Fruit fly (Drosophila melanogaster) whole organism, wandering third instar larva: Measurements from ENCODE around the gene GCC185.

Experiments used
- Abd-B ChIP-seq: fragments of >200 bp; optimal IDR thresholded peaks from 2 replicates; lab custom pipeline; 2017; ENCODE audit warnings: missing biosample characterization, missing genetic modification characterization
- CG32264 ChIP-seq: fragments of 200-800 bp; sonication (Bioruptor generic); optimal IDR thresholded peaks from 2 replicates; lab custom pipeline; 2016; ENCODE audit warnings: missing biosample characterization, missing genetic modification characterization
- CG9705 ChIP-seq: fragments of 200-800 bp; sonication (Bioruptor generic); optimal IDR thresholded peaks from 2 replicates; lab custom pipeline; 2018; ENCODE audit warnings: missing biosample characterization, mild to moderate bottlenecking, missing genetic modification characterization
- CrebA ChIP-seq: fragments of 200-800 bp; sonication (Bioruptor generic); optimal IDR thresholded peaks from 2 replicates; lab custom pipeline; 2016; ENCODE audit warnings: missing biosample characterization, mild to moderate bottlenecking, missing genetic modification characterization, borderline replicate concordance
- Dif ChIP-seq: fragments of 200-275, 200-300 bp; sonication (Bioruptor generic); optimal IDR thresholded peaks from 2 replicates; lab custom pipeline; 2018; ENCODE audit warnings: missing biosample characterization, missing genetic modification characterization; ENCODE audit not compliant: partially characterized antibody
- GATAd ChIP-seq: sonication (Bioruptor generic); optimal IDR thresholded peaks from 2 replicates; lab custom pipeline; 2016; ENCODE audit warnings: missing biosample characterization, missing genetic modification characterization
- HLH106 ChIP-seq: fragments of 200-800 bp; optimal IDR thresholded peaks from 3 replicates; lab custom pipeline; 2019; ENCODE audit warnings: missing biosample characterization, mild to moderate bottlenecking, missing genetic modification characterization, moderate library complexity
- Hr78 ChIP-seq: fragments of >200 bp; optimal IDR thresholded peaks from 2 replicates; lab custom pipeline; 2017; ENCODE audit warnings: missing biosample characterization, missing genetic modification characterization
- Hr83 ChIP-seq: fragments of 200-300 bp; sonication (Bioruptor generic); optimal IDR thresholded peaks from 2 replicates; lab custom pipeline; 2016; ENCODE audit warnings: missing biosample characterization, mild to moderate bottlenecking, missing genetic modification characterization, moderate library complexity; ENCODE audit not compliant: poor library complexity, severe bottlenecking
- Jra ChIP-seq: sonication (Bioruptor generic); optimal IDR thresholded peaks from 2 replicates; lab custom pipeline; 2016; ENCODE audit warnings: missing biosample characterization, missing genetic modification characterization
- Mio ChIP-seq: sonication (Bioruptor generic); optimal IDR thresholded peaks from 2 replicates; lab custom pipeline; 2016; ENCODE audit warnings: missing biosample characterization, missing genetic modification characterization
- Myc ChIP-seq: fragments of >200 bp; optimal IDR thresholded peaks from 2 replicates; lab custom pipeline; 2017
- N ChIP-seq: fragments of >200 bp; optimal IDR thresholded peaks from 2 replicates; lab custom pipeline; 2018; ENCODE audit warnings: missing biosample characterization, missing external identifiers, missing genetic modification characterization
- OdsH ChIP-seq: fragments of 200-800 bp; sonication (Bioruptor generic); optimal IDR thresholded peaks from 2 replicates; lab custom pipeline; 2016; ENCODE audit warnings: missing biosample characterization, mild to moderate bottlenecking, missing genetic modification characterization
- Rel ChIP-seq, 2 experiments: fragments of 200-800 bp; sonication (Bioruptor generic) in 1 of 2; optimal IDR thresholded peaks; 2 replicates in 1 of 2; 3 replicates in 1 of 2; lab custom pipeline; 2016 to 2019; ENCODE audit warnings: mild to moderate bottlenecking in 2 of 2, missing biosample characterization in 2 of 2, missing genetic modification characterization in 2 of 2, moderate library complexity in 1 of 2
- Sp1 ChIP-seq: fragments of 200-800 bp; sonication (Bioruptor generic); optimal IDR thresholded peaks from 3 replicates; lab custom pipeline; 2019; ENCODE audit warnings: missing biosample characterization, mild to moderate bottlenecking, missing genetic modification characterization, moderate library complexity
- br ChIP-seq: fragments of 200-800 bp; sonication (Bioruptor generic); optimal IDR thresholded peaks from 2 replicates; lab custom pipeline; 2016; ENCODE audit warnings: missing biosample characterization, missing genetic modification characterization
- dmrt93B ChIP-seq: fragments of 200-800 bp; sonication (Bioruptor generic); optimal IDR thresholded peaks from 2 replicates; lab custom pipeline; 2018; ENCODE audit warnings: missing biosample characterization, mild to moderate bottlenecking, missing genetic modification characterization
- dsf ChIP-seq: sonication (Bioruptor generic); optimal IDR thresholded peaks from 2 replicates; lab custom pipeline; 2016; ENCODE audit warnings: missing biosample characterization, missing genetic modification characterization, borderline replicate concordance
- ey ChIP-seq: fragments of 200-800 bp; sonication (Bioruptor generic); optimal IDR thresholded peaks from 2 replicates; lab custom pipeline; 2016; ENCODE audit warnings: missing biosample characterization, missing genetic modification characterization
- foxo ChIP-seq, 2 experiments: fragments of 200-800 bp; sonication (Bioruptor generic); optimal IDR thresholded peaks; 2 replicates in 1 of 2; 3 replicates in 1 of 2; lab custom pipeline; 2016 to 2017; ENCODE audit warnings: missing biosample characterization in 2 of 2, missing genetic modification characterization in 2 of 2
- fru ChIP-seq: fragments of 200-800 bp; sonication (Bioruptor generic); optimal IDR thresholded peaks from 3 replicates; lab custom pipeline; 2016; ENCODE audit warnings: missing biosample characterization, mild to moderate bottlenecking, missing genetic modification characterization
- jim ChIP-seq: fragments of 175-275, 200-325 bp; sonication (Bioruptor generic); optimal IDR thresholded peaks from 2 replicates; lab custom pipeline; 2016; ENCODE audit warnings: missing biosample characterization, mild to moderate bottlenecking, missing genetic modification characterization
- pan ChIP-seq: fragments of >200 bp; optimal IDR thresholded peaks from 2 replicates; lab custom pipeline; 2017
- rgr ChIP-seq: fragments of 200-800 bp; sonication (Bioruptor generic); optimal IDR thresholded peaks from 3 replicates; lab custom pipeline; 2016; ENCODE audit warnings: missing biosample characterization, mild to moderate bottlenecking, missing genetic modification characterization
- sage ChIP-seq: fragments of 200-800 bp; sonication (Bioruptor generic); optimal IDR thresholded peaks from 2 replicates; lab custom pipeline; 2016; ENCODE audit warnings: missing biosample characterization, mild to moderate bottlenecking, missing genetic modification characterization
- sv ChIP-seq: fragments of 200-800 bp; sonication (Bioruptor generic); optimal IDR thresholded peaks from 3 replicates; lab custom pipeline; 2016; ENCODE audit warnings: missing biosample characterization, missing genetic modification characterization
- usp ChIP-seq: fragments of >200 bp; optimal IDR thresholded peaks from 2 replicates; lab custom pipeline; 2017; ENCODE audit warnings: missing biosample characterization, missing genetic modification characterization
- woc ChIP-seq: sonication (Bioruptor generic); optimal IDR thresholded peaks from 2 replicates; lab custom pipeline; 2016; ENCODE audit warnings: missing biosample characterization, mild to moderate bottlenecking, missing genetic modification characterization

GCC185 gene

DNA sequence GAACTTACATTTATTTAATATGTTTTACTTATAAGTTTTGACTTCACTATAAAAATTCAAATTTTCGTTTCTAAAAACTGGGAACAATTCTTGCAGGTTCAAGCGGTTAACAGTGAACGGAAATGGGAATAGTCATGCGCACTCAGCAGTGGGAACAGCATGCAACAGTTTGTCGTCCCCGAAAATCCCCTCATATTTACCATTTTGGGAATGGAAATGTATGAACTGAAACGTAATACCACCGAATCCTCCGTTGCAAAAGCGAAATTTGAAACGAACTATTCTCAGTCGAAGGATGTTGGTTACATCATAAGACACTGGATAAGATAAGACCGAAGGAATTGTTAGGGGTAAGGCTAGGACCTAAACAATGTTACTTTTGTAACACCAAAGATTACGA, 10.4 kb downstream of the GCC185 start:
- TF ChIP-seq Hr83 (GFP tag; lab: Kevin White, UChicago) (no peak), foxo (GFP tag; optimal IDR thresholded peaks at IDR 0.05; lab: Kevin White, UChicago) (no peak), rgr (GFP tag; lab: Kevin White, UChicago) (no peak), Sp1 (GFP tag; lab: Kevin White, UChicago) (no peak), Dif (GFP tag; lab: Kevin White, UChicago) (no peak)

DNA sequence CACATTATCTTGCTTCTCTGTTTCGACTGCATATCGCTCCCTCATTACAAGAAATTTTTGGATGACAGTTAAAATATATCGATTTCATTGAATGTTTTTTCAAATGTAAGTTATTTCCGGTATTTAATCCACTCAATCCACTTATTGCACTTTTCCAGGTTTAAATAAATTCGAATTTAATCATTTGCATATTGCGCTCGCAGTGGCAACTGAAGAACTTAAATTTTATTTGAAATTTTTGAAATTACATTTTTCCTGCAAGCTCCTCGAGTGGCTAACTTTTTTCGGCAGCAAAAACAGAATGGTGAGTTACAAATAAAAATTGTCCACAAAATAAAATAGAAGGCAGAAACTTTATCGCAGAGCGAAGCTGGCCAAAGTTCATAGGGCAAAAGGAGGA, 21.1 kb downstream of the GCC185 start, which contains the start of the genes CG31358, CG42504 and CG42505:
Gene CG31358, minus strand, starts transcription at position 101 of the 400 bp plus-strand sequence.
Gene CG42504, minus strand, starts transcription at position 101 of the 400 bp plus-strand sequence.
Gene CG42505, minus strand, starts transcription at position 101 of the 400 bp plus-strand sequence.
- TF ChIP-seq fru (GFP tag; lab: Kevin White, UChicago) (no peak), Dif (GFP tag; lab: Kevin White, UChicago) (no peak), N (GFP tag; lab: Kevin White, UChicago) (no peak), CrebA (GFP tag; lab: Kevin White, UChicago) (no peak), br (GFP tag; lab: Kevin White, UChicago) (no peak), Rel (GFP tag; optimal IDR thresholded peaks at IDR 0.05; lab: Kevin White, UChicago) (no peak), Rel (tag; optimal IDR thresholded peaks at IDR 0.05; lab: Kevin White, UChicago) (no peak), jim (no peak), CG32264 (GFP tag; lab: Kevin White, UChicago) (no peak), OdsH (GFP tag; lab: Kevin White, UChicago) (no peak), woc (GFP tag; lab: Kevin White, UChicago) (no peak), Hr78 (GFP tag; lab: Kevin White, UChicago) (no peak), Jra (GFP tag; lab: Kevin White, UChicago) (no peak), sage (GFP tag; lab: Kevin White, UChicago) (no peak), Hr83 (GFP tag; lab: Kevin White, UChicago) (no peak), dmrt93B (GFP tag; lab: Kevin White, UChicago) (no peak), sv (GFP tag; lab: Kevin White, UChicago) (no peak), Mio (GFP tag; lab: Kevin White, UChicago) (no peak), CG9705 (GFP tag; lab: Kevin White, UChicago) (no peak), Myc (lab: Kevin White, UChicago) (no peak)

DNA sequence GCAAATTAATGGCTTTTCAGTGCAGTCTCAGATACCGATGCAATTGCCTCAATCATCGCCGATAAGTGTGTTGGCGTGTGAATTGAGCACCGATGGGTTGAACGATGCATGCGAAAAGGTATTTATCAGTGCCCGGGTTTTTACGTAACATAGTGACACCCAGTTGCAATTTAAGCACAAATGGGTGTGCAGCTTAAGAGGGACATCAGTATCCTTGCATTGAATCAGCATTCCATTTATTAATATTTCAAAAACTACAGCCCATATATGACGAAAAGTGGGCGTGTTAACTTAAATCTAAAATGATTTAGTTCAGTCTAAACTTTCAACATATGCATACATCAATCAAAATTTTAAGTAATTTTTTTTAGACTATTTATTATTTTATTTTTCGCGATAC, 22.3 kb downstream of the GCC185 start, which contains the start of gene ssp5:
Gene ssp5, plus strand, starts transcription at position 301 of the 400 bp plus-strand sequence.
- TF ChIP-seq N (GFP tag; lab: Kevin White, UChicago) (no peak), fru (GFP tag; lab: Kevin White, UChicago) (no peak), ey (GFP tag; lab: Kevin White, UChicago) (no peak), Sp1 (GFP tag; lab: Kevin White, UChicago) (no peak), CG9705 (GFP tag; lab: Kevin White, UChicago) (no peak), jim (no peak), CG32264 (GFP tag; lab: Kevin White, UChicago) (no peak), GATAd (no peak)

DNA sequence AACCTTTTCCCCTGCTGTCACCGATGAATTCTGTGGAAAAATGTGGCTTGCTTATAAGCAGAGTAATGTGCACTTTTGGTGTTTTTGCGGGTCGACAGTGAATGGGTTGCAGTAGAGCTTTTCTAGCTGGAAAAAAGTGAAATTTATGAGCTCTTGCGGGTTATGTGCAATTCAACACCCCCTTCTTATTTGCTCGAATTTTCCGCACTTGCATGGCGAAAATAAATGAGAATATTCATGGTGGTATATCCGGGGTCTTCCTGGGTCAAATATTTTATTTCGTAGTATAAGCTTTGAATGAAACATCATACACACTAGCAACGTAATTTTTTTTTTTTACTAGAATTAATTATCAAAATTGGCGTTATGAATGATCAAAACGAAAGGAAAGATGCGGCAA, 29.7 kb downstream of the GCC185 start, which contains the start of gene CG14736:
Gene CG14736, plus strand, starts transcription at position 301 of the 400 bp plus-strand sequence.
- no peak for TF ChIP-seq woc (GFP tag; lab: Kevin White, UChicago)

DNA sequence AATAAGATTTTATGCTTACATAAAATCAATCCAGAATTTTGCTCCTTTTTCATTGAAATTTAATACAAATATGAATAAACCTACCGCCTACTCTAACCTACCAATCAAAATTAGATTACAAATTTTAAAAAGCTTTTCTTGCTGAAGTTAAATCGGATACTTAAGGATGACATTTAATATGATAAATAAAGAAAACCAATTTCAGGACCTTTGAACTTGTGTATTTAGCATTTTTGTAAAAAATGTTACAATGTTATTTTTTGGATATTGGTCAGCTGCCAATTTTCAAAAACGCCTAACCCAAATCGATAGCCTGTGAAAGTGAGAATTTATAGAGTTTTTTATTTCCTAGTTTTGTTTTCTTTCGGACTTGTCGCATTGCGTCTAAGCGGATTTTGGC, 38.5 kb downstream of the GCC185 start, which contains the start of gene CG14739:
Gene CG14739, minus strand, starts transcription at position 101 of the 400 bp plus-strand sequence.
- no peak for TF ChIP-seq dmrt93B (GFP tag; lab: Kevin White, UChicago)
- TF ChIP-seq HLH106: no peak
- no peak for TF ChIP-seq pan (lab: Kevin White, UChicago)

DNA sequence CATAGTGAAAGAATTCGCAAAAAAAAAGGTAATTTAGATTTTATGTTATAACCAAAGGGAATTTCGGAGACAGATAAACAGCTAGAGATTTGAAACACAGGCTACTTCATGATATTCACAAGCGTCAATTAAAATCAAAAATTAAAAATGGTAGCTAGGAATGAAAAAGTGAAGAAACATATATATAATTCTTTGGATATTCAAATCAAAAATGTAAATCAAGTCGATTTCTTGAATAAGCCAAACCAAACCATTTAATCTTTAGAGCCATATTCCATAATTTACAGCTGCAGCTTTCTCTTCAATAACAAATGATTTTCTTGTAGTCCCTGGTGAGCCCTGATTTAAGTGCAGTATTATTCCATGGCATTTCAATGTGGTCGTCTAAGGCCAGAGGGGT, 52.3 kb downstream of the GCC185 start, which contains the start of gene CG14740:
Gene CG14740, minus strand, starts transcription at position 101 of the 400 bp plus-strand sequence.
- no peak for TF ChIP-seq dsf (GFP tag; lab: Kevin White, UChicago)
- no peak for TF ChIP-seq sv (GFP tag; lab: Kevin White, UChicago)
- no peak for TF ChIP-seq Abd-B (GFP tag; lab: Kevin White, UChicago)
- TF ChIP-seq usp (GFP tag; lab: Kevin White, UChicago): no peak
- TF ChIP-seq CrebA (GFP tag; lab: Kevin White, UChicago): no peak
- no peak for TF ChIP-seq pan (lab: Kevin White, UChicago)
- TF ChIP-seq Dif (GFP tag; lab: Kevin White, UChicago): no peak
- TF ChIP-seq Mio (GFP tag; lab: Kevin White, UChicago): no peak
- no peak for TF ChIP-seq OdsH (GFP tag; lab: Kevin White, UChicago)
- no peak for TF ChIP-seq HLH106
